Fruit fly (Drosophila melanogaster) whole organism, embryonic: ENCODE results near the gene CG13309.

Source experiments
- CG3995 ChIP-seq: fragments of 200-800 bp; sonication (Bioruptor generic); optimal IDR thresholded peaks from 3 replicates; lab custom pipeline; 2016; ENCODE audit warnings: missing biosample characterization, missing genetic modification characterization
- CG9437 ChIP-seq: fragments of 200-800 bp; sonication (Bioruptor generic); optimal IDR thresholded peaks from 2 replicates; lab custom pipeline; 2018; ENCODE audit warnings: missing biosample characterization, mild to moderate bottlenecking, missing genetic modification characterization
- grn ChIP-seq: fragments of 200-800 bp; sonication (Bioruptor generic); optimal IDR thresholded peaks from 3 replicates; lab custom pipeline; 2017; ENCODE audit warnings: missing biosample characterization, missing genetic modification characterization
- nom ChIP-seq: fragments of 200-800 bp; sonication (Bioruptor generic); optimal IDR thresholded peaks from 2 replicates; lab custom pipeline; 2017; ENCODE audit warnings: missing biosample characterization, missing genetic modification characterization, mild to moderate bottlenecking, moderate library complexity, missing genetic modification reagents
- otp ChIP-seq: fragments of 200-800 bp; sonication (Bioruptor generic); IDR thresholded peaks from 3 replicates; pipeline ENCODE4, ENCODE4 v1.3.6; 2022; ENCODE audit warnings: missing biosample characterization, missing genetic modification characterization

- TF ChIP-seq grn (GFP tag; lab: Kevin White, UChicago), result no peak
- no peak for TF ChIP-seq otp (GFP tag; lab: Robert Waterston, UW)
- TF ChIP-seq CG9437, result no peak
- no peak for TF ChIP-seq CG3995 (GFP tag; lab: Kevin White, UChicago)
- TF ChIP-seq nom, result no peak
Observed at dm6 chr3L:8851950-8852349, 41.8 kb downstream of the CG13309 start.
